Worm (Caenorhabditis elegans) whole organism, late embryonic: ENCODE data around the gene tos-1.
"Not testable (repeated sequence)": the region's sequence is repeated elsewhere in the genome, so short reads cannot be mapped to it uniquely, and the experiment has no call there.

Experiments
- F13H6.1 ChIP-seq: sonication (generic microtip); optimal IDR thresholded peaks from 2 replicates; lab custom pipeline; 2016; ENCODE audit warnings: missing genetic modification characterization, missing compliant biosample characterization
- K09A11.1 ChIP-seq: sonication (generic microtip); optimal IDR thresholded peaks from 2 replicates; lab custom pipeline; 2017; ENCODE audit warnings: antibody characterized with exemption, mild to moderate bottlenecking, missing genetic modification characterization, missing compliant biosample characterization; ENCODE audit not compliant: insufficient read depth
- ceh-14 ChIP-seq: sonication (generic microtip); optimal IDR thresholded peaks from 2 replicates; lab custom pipeline; 2016; ENCODE audit warnings: missing genotype, missing genetic modification characterization, missing compliant biosample characterization
- ceh-18 ChIP-seq: sonication (generic microtip); optimal IDR thresholded peaks from 2 replicates; lab custom pipeline; 2016; ENCODE audit warnings: missing genetic modification characterization, missing compliant biosample characterization
- ceh-19 ChIP-seq: fragments of 200-800 bp; sonication (Bioruptor generic); optimal IDR thresholded peaks from 2 replicates; lab custom pipeline; 2018; ENCODE audit warnings: mild to moderate bottlenecking, missing genetic modification characterization, missing compliant biosample characterization
- ceh-24 ChIP-seq: sonication (generic microtip); optimal IDR thresholded peaks from 2 replicates; lab custom pipeline; 2016; ENCODE audit warnings: mild to moderate bottlenecking, missing genetic modification characterization, missing compliant biosample characterization
- ceh-30 ChIP-seq: fragments of 150-350 bp; optimal IDR thresholded peaks from 2 replicates; lab custom pipeline; 2014; ENCODE audit warnings: missing biosample characterization, missing genetic modification characterization
- ceh-9 ChIP-seq: sonication (generic microtip); optimal IDR thresholded peaks from 2 replicates; lab custom pipeline; 2016; ENCODE audit warnings: mild to moderate bottlenecking, missing genetic modification characterization, inconsistent platforms, missing compliant biosample characterization
- che-1 ChIP-seq: sonication (generic microtip); optimal IDR thresholded peaks from 2 replicates; lab custom pipeline; 2016; ENCODE audit warnings: mild to moderate bottlenecking, missing genetic modification characterization, missing compliant biosample characterization
- dve-1 ChIP-seq: sonication (generic microtip); optimal IDR thresholded peaks from 2 replicates; lab custom pipeline; 2017; ENCODE audit warnings: antibody characterized with exemption, mild to moderate bottlenecking, missing genetic modification characterization, missing compliant biosample characterization
- elt-2 ChIP-seq: sonication (generic microtip); optimal IDR thresholded peaks from 2 replicates; lab custom pipeline; 2016; ENCODE audit warnings: missing genetic modification reagents, missing genetic modification characterization, missing compliant biosample characterization
- eyg-1 ChIP-seq: sonication (generic microtip); optimal IDR thresholded peaks from 2 replicates; lab custom pipeline; 2016; ENCODE audit warnings: missing genotype, missing genetic modification characterization, missing compliant biosample characterization
- fkh-6 ChIP-seq: sonication (generic microtip); optimal IDR thresholded peaks from 2 replicates; lab custom pipeline; 2016; ENCODE audit warnings: missing genetic modification characterization, missing compliant biosample characterization
- hlh-13 ChIP-seq: fragments of 200-800 bp; sonication (Bioruptor generic); optimal IDR thresholded peaks from 2 replicates; lab custom pipeline; 2018; ENCODE audit warnings: mild to moderate bottlenecking, missing genetic modification characterization, missing compliant biosample characterization
- hlh-6 ChIP-seq: sonication (generic microtip); optimal IDR thresholded peaks from 2 replicates; lab custom pipeline; 2016; ENCODE audit warnings: missing genotype, missing genetic modification characterization, missing compliant biosample characterization
- lin-11 ChIP-seq: fragments of 200-800 bp; sonication (Bioruptor generic); optimal IDR thresholded peaks from 2 replicates; lab custom pipeline; 2018; ENCODE audit warnings: mild to moderate bottlenecking, missing genetic modification characterization, missing compliant biosample characterization
- madf-2 ChIP-seq: sonication (generic microtip); optimal IDR thresholded peaks from 2 replicates; lab custom pipeline; 2017; ENCODE audit warnings: missing genetic modification characterization, missing compliant biosample characterization
- mec-3 ChIP-seq: sonication (generic microtip); optimal IDR thresholded peaks from 2 replicates; lab custom pipeline; 2016; ENCODE audit warnings: borderline replicate concordance, missing genetic modification characterization, missing compliant biosample characterization
- nfya-1 ChIP-seq: sonication (generic microtip); optimal IDR thresholded peaks from 2 replicates; lab custom pipeline; 2017; ENCODE audit warnings: missing genetic modification characterization, mild to moderate bottlenecking, missing compliant biosample characterization, antibody characterized with exemption, moderate library complexity
- nhr-11 ChIP-seq: fragments of 150-350 bp; optimal IDR thresholded peaks from 2 replicates; lab custom pipeline; 2014; ENCODE audit warnings: missing biosample characterization, missing genetic modification characterization
- nhr-232 ChIP-seq: sonication (generic microtip); optimal IDR thresholded peaks from 2 replicates; lab custom pipeline; 2016; ENCODE audit warnings: missing genetic modification characterization, missing compliant biosample characterization
- npax-4 ChIP-seq: sonication (generic microtip); optimal IDR thresholded peaks from 2 replicates; lab custom pipeline; 2016; ENCODE audit warnings: missing genetic modification characterization, missing compliant biosample characterization
- odd-2 ChIP-seq: sonication (generic microtip); optimal IDR thresholded peaks from 2 replicates; lab custom pipeline; 2017; ENCODE audit warnings: antibody characterized with exemption, mild to moderate bottlenecking, missing genetic modification characterization, missing compliant biosample characterization
- pat-9 ChIP-seq: fragments of 200-800 bp; sonication (Bioruptor generic); optimal IDR thresholded peaks from 2 replicates; lab custom pipeline; 2018; ENCODE audit warnings: mild to moderate bottlenecking, missing genetic modification characterization, moderate library complexity, missing compliant biosample characterization
- pax-1 ChIP-seq: fragments of 150-350 bp; optimal IDR thresholded peaks from 2 replicates; lab custom pipeline; 2014; ENCODE audit warnings: missing biosample characterization, missing genetic modification characterization
- pha-2 ChIP-seq: sonication (generic microtip); optimal IDR thresholded peaks from 2 replicates; lab custom pipeline; 2017; ENCODE audit warnings: mild to moderate bottlenecking, missing genetic modification characterization, missing compliant biosample characterization
- pha-4 ChIP-seq: fragments of 150-350 bp; optimal IDR thresholded peaks from 2 replicates; lab custom pipeline; 2018; ENCODE audit warnings: missing biosample characterization, missing genetic modification reagents, missing genetic modification characterization
- pros-1 ChIP-seq: fragments of 150-350 bp; optimal IDR thresholded peaks from 2 replicates; lab custom pipeline; 2014; ENCODE audit warnings: missing biosample characterization, missing genetic modification reagents, missing genetic modification characterization
- rnt-1 ChIP-seq: sonication (generic microtip); optimal IDR thresholded peaks from 2 replicates; lab custom pipeline; 2016; ENCODE audit warnings: missing genetic modification characterization, missing compliant biosample characterization
- syd-9 ChIP-seq: sonication (generic microtip); optimal IDR thresholded peaks from 2 replicates; lab custom pipeline; 2016; ENCODE audit warnings: mild to moderate bottlenecking, missing genetic modification characterization, moderate library complexity, missing compliant biosample characterization
- tbx-7 ChIP-seq: sonication (generic microtip); optimal IDR thresholded peaks from 2 replicates; lab custom pipeline; 2016; ENCODE audit warnings: missing genotype, missing genetic modification characterization, missing compliant biosample characterization
- ttx-3 ChIP-seq: sonication (generic microtip); optimal IDR thresholded peaks from 2 replicates; lab custom pipeline; 2016; ENCODE audit warnings: missing genetic modification reagents, missing genetic modification characterization, missing compliant biosample characterization
- unc-3 ChIP-seq, 2 experiments: fragments of 200-800 bp in 1 of 2; sonication (Bioruptor generic) in 1 of 2; sonication (generic microtip) in 1 of 2; conservative IDR thresholded peaks in 1 of 2; optimal IDR thresholded peaks in 1 of 2; 2 replicates each; pipeline versions ENCODE4 v1.3.6 to Lab custom; 2016 to 2022; ENCODE audit warnings: missing compliant biosample characterization in 2 of 2, missing genetic modification characterization in 2 of 2, missing genetic modification reagents in 1 of 2
- zip-5 ChIP-seq: sonication (generic microtip); optimal IDR thresholded peaks from 2 replicates; lab custom pipeline; 2016; ENCODE audit warnings: missing genetic modification characterization, missing compliant biosample characterization

tos-1 gene

DNA sequence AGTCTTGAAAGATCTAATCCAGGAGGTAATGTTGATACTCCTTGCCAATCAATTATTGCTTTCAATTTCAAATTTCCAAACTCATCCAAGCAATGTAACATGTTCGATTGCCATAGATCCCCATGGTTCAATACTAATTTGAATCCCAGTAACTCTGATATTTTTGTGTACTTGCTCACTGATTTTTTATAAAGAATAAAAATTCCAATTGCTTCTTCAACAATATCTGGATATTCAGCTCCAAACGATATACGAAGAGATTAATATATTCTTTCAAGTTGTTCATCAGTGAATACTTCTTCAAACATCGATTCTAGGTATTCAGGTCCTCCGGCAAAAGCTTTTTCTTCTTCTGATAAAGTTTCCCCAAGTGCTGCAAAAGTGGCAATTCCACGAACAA is 35.8 kb upstream of the tos-1 start, which contains the start of gene E02C12.11:
E02C12.11 (minus strand) TSS at position 101 of the 400 bp plus-strand sequence.
- TF ChIP-seq ceh-14 (tag; lab: Kevin White, UChicago); ttx-3; pax-1 (tag; lab: Kevin White, UChicago): not testable (repeated sequence)

DNA sequence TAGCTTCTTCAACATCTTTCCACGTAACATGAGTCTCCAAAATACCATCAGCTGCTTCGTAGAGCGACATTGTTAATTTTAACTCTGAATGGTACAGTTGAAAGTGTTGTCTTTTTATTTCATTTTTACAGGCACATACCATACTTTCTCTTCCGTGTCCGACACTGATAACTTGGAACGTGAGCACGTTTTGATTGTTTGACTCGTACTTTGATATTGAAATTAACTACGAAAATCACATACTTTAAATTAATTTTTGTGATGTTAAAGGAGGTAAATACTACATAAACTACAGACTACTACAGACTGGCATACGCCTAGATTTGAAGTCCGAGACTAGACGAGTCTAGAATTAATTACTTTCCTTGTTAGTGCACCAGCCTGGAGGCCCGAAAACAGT is 34.3 kb upstream of the tos-1 start, which contains the start of gene E02C12.10:
E02C12.10 (minus strand) TSS at position 75 of the 400 bp plus-strand sequence.
- TF ChIP-seq eyg-1 (no peak), che-1 (tag; lab: Kevin White, UChicago) (no peak), ceh-24 (tag; lab: Kevin White, UChicago) (no peak), odd-2 (tag; lab: Kevin White, UChicago) (no peak)

DNA sequence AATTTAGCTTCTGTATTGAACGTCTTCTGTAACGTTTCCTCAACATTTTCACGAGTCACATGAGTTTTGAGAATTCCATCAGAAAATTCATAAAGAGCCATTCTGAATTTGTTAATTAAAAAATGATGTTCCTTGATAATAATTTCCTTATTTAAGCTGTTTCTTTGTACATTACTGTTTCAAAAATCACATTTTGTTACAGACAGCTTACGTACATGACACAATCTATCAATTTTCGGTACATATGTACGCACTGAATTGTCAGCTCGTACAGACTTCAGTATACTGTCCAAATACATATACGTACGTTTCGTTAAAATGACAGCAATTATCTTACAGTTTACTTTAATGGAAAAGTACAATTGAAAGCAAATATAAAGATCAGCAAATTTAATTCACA is 32.4 kb upstream of the tos-1 start, which contains the start of gene E02C12.19:
E02C12.19 (minus strand) TSS at position 101 of the 400 bp plus-strand sequence.
- TF ChIP-seq dve-1 (tag; lab: Kevin White, UChicago), result no peak
- no peak for TF ChIP-seq K09A11.1
- no peak for TF ChIP-seq ceh-18 (tag; lab: Kevin White, UChicago)
- no peak for TF ChIP-seq npax-4
- no peak for TF ChIP-seq syd-9 (tag; lab: Kevin White, UChicago)
- no peak for TF ChIP-seq nfya-1
- TF ChIP-seq pha-4 (tag; lab: Kevin White, UChicago), result no peak
- TF ChIP-seq zip-5 (tag; lab: Kevin White, UChicago), result no peak
- no peak for TF ChIP-seq nhr-232 (tag; lab: Kevin White, UChicago)
- no peak for TF ChIP-seq ceh-19 (GFP tag; lab: Kevin White, UChicago)
- TF ChIP-seq hlh-6 (tag; lab: Kevin White, UChicago), result no peak
- TF ChIP-seq ceh-30 (tag; lab: Kevin White, UChicago), result no peak
- TF ChIP-seq nhr-11 (tag; lab: Kevin White, UChicago), result no peak
- no peak for TF ChIP-seq lin-11
- TF ChIP-seq fkh-6 (tag; lab: Kevin White, UChicago), result no peak
- TF ChIP-seq elt-2, result no peak
- TF ChIP-seq rnt-1 (tag; lab: Kevin White, UChicago), result no peak
- no peak for TF ChIP-seq F13H6.1
- TF ChIP-seq, all 69 proteins: peak for 0

- no peak for TF ChIP-seq elt-2
Measured at ce11 chrV:9375378-9375777, 31.4 kb upstream of the tos-1 start, which contains the start of gene E02C12.9. Gene E02C12.9 (minus strand): TSS chrV:9375478.

ce11 chrV:9373473-9373872 is 29.5 kb upstream of the tos-1 start, which contains the start of gene E02C12.8:
Gene E02C12.8 (minus strand): TSS chrV:9373613.
- peak; percentile 35 for TF ChIP-seq elt-2
- no peak for TF ChIP-seq pros-1 (tag; lab: Kevin White, UChicago)

DNA sequence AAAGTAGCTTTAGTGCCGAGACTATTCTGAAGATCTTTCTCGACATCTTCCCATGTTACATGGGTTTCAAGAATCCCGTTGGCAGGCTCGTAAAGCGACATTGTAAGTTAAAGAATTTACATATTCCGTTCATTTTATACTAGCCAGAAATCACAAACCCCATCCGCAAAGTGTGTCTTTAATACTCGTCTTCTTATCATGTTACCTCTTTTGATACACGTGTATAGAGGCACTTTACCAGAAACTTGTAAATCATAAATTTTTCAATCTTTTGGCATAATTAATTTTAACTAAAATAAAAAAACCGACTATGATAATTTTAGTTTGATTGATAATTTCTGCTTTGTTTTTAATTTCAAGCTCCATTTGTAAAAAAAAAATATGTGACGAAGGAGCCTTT is 27.0 kb upstream of the tos-1 start, which contains the start of gene E02C12.6:
E02C12.6 (minus strand) TSS at position 101 of the 400 bp plus-strand sequence.
- TF ChIP-seq mec-3 (no peak), unc-3 (GFP tag; conservative IDR thresholded peaks at IDR 0.05; lab: Robert Waterston, UW) (no peak), unc-3 (tag; optimal IDR thresholded peaks at IDR 0.05; lab: Kevin White, UChicago) (no peak), ceh-18 (tag; lab: Kevin White, UChicago) (no peak), ceh-9 (no peak), pha-2 (no peak), hlh-13 (GFP tag; lab: Kevin White, UChicago) (no peak), tbx-7 (tag; lab: Kevin White, UChicago) (no peak), zip-5 (tag; lab: Kevin White, UChicago) (no peak), pat-9 (tag; lab: Kevin White, UChicago) (no peak), ceh-19 (GFP tag; lab: Kevin White, UChicago) (no peak), pros-1 (tag; lab: Kevin White, UChicago) (no peak), nfya-1 (no peak), K09A11.1 (no peak), madf-2 (tag; lab: Kevin White, UChicago) (no peak)
